Worm (Caenorhabditis elegans): Measurements from ENCODE around the gene fipr-9.

Gene fipr-9

ce11 chrV:10224619-10225018, 3.2 kb downstream of the fipr-9 start:
- TF ChIP-seq efl-1 (optimal IDR thresholded peaks at IDR 0.05) = no peak
- no peak for TF ChIP-seq efl-1 (GFP tag; optimal IDR thresholded peaks at IDR 0.05 in 1 of 2)
- peak; percentile 2 for TF ChIP-seq elt-2 (tag; optimal IDR thresholded peaks at IDR 0.05)

- TF ChIP-seq dsc-1 (tag; optimal IDR thresholded peaks at IDR 0.05) = no peak
- no peak for TF ChIP-seq hpl-2 (GFP tag; optimal IDR thresholded peaks at IDR 0.05)
- TF ChIP-seq snpc-4 (tag; optimal IDR thresholded peaks at IDR 0.05) = no peak
- TF ChIP-seq fos-1 (tag; optimal IDR thresholded peaks at IDR 0.05) = no peak
- TF ChIP-seq mep-1 (tag; optimal IDR thresholded peaks at IDR 0.05) = no peak
- no peak for TF ChIP-seq snu-23 (GFP tag; optimal IDR thresholded peaks at IDR 0.05)
- TF ChIP-seq irx-1 (tag; optimal IDR thresholded peaks at IDR 0.05) = no peak
- TF ChIP-seq nhr-12 (tag; optimal IDR thresholded peaks at IDR 0.05) = no peak
- TF ChIP-seq efl-1 (optimal IDR thresholded peaks at IDR 0.05) = no peak
- no peak for TF ChIP-seq efl-1 (GFP tag; optimal IDR thresholded peaks at IDR 0.05 in 1 of 2)
- TF ChIP-seq pag-3 (tag; optimal IDR thresholded peaks at IDR 0.05; ENCODE audit: borderline replicate concordance, insufficient read depth) = no peak
- TF ChIP-seq fkh-4 (tag; optimal IDR thresholded peaks at IDR 0.05; ENCODE audit: borderline replicate concordance) = no peak
- no peak for TF ChIP-seq rnt-1 (tag; optimal IDR thresholded peaks at IDR 0.05)
- TF ChIP-seq pax-3 (tag; optimal IDR thresholded peaks at IDR 0.05) = no peak
These were observed 4.1 kb downstream of the fipr-9 start, which contains the start of gene daf-36 for ce11 chrV:10225610-10226009. Gene daf-36, minus strand, starts transcription at chrV:10225710.

- TF ChIP-seq skn-1 (tag; optimal IDR thresholded peaks at IDR 0.05) (no peak), ceh-82 (tag; optimal IDR thresholded peaks at IDR 0.05) (no peak), swsn-7 (tag; optimal IDR thresholded peaks at IDR 0.05) (no peak), nhr-19 (GFP tag; conservative IDR thresholded peaks at IDR 0.05) (no peak), C16A3.4 (tag; optimal IDR thresholded peaks at IDR 0.05) (no peak), dsc-1 (tag; optimal IDR thresholded peaks at IDR 0.05) (no peak), pqm-1 (tag; optimal IDR thresholded peaks at IDR 0.05) (no peak), egl-13 (tag; optimal IDR thresholded peaks at IDR 0.05) (no peak), ztf-4 (tag; optimal IDR thresholded peaks at IDR 0.05) (no peak)
These were observed 5.9 kb downstream of the fipr-9 start, which contains the start of gene ttr-19 for ce11 chrV:10227333-10227732. Gene ttr-19, minus strand, starts transcription at chrV:10227433.

- TF ChIP-seq hlh-4 (tag; optimal IDR thresholded peaks at IDR 0.05) (no peak), nhr-19 (GFP tag; conservative IDR thresholded peaks at IDR 0.05) (no peak), nhr-12 (tag; optimal IDR thresholded peaks at IDR 0.05) (no peak), nhr-11 (tag; optimal IDR thresholded peaks at IDR 0.05) (no peak), sup-37 (GFP tag; optimal IDR thresholded peaks at IDR 0.05) (no peak), tlp-1 (tag; optimal IDR thresholded peaks at IDR 0.05) (no peak), dpl-1 (GFP tag; optimal IDR thresholded peaks at IDR 0.05) (no peak), ama-1 (optimal IDR thresholded peaks at IDR 0.05) (no peak), mef-2 (tag; optimal IDR thresholded peaks at IDR 0.05) (no peak), lsy-2 (tag; optimal IDR thresholded peaks at IDR 0.05) (no peak), ceh-82 (tag; optimal IDR thresholded peaks at IDR 0.05) (no peak)
These were observed 6.9 kb downstream of the fipr-9 start, which contains the start of gene fipr-4 for ce11 chrV:10228360-10228759. Gene fipr-4, minus strand, starts transcription at chrV:10228460.

- TF ChIP-seq dsc-1 (tag; optimal IDR thresholded peaks at IDR 0.05) (peak; percentile 61), dpl-1 (GFP tag; optimal IDR thresholded peaks at IDR 0.05) (no peak)
These were observed 7.9 kb downstream of the fipr-9 start, which contains the start of the genes pyt-1 and fipr-7 for ce11 chrV:10229222-10229879. Gene pyt-1, minus strand, starts transcription at chrV:10229322. Gene fipr-7, plus strand, starts transcription at chrV:10229829.

- no peak for TF ChIP-seq hlh-17 (GFP tag; optimal IDR thresholded peaks at IDR 0.05; ENCODE audit: borderline replicate concordance)
- no peak for TF ChIP-seq unc-86 (tag; optimal IDR thresholded peaks at IDR 0.05)
- TF ChIP-seq unc-130 (tag; optimal IDR thresholded peaks at IDR 0.05) = no peak
- no peak for TF ChIP-seq snpc-4 (tag; optimal IDR thresholded peaks at IDR 0.05)
- no peak for TF ChIP-seq nhr-12 (tag; optimal IDR thresholded peaks at IDR 0.05)
- TF ChIP-seq ceh-90 (tag; optimal IDR thresholded peaks at IDR 0.05) = no peak
- no peak for TF ChIP-seq elt-2 (tag; optimal IDR thresholded peaks at IDR 0.05)
- no peak for TF ChIP-seq zag-1 (tag; optimal IDR thresholded peaks at IDR 0.05)
- TF ChIP-seq grh-1 (GFP tag; IDR thresholded peaks at IDR 0.05) = no peak
- no peak for TF ChIP-seq lir-3 (tag; optimal IDR thresholded peaks at IDR 0.05; ENCODE audit: poor library complexity)
- no peak for TF ChIP-seq tlp-1 (tag; optimal IDR thresholded peaks at IDR 0.05)
These were observed 9.5 kb downstream of the fipr-9 start, which contains the start of gene fipr-6 for ce11 chrV:10230932-10231331. Gene fipr-6, plus strand, starts transcription at chrV:10231232.

All from whole organism, L1 larva.